Fruit fly (Drosophila melanogaster) whole organism, embryonic: ENCODE data around the gene aru.

Source experiments
- Abd-B ChIP-seq: fragments of 200-800 bp; sonication (Bioruptor generic); optimal IDR thresholded peaks from 2 replicates; lab custom pipeline; 2018; ENCODE audit warnings: missing biosample characterization, mild to moderate bottlenecking, missing genetic modification characterization, moderate library complexity
- CG12236 ChIP-seq: fragments of 200-800 bp; sonication (Bioruptor generic); optimal IDR thresholded peaks from 2 replicates; lab custom pipeline; 2016; ENCODE audit warnings: missing biosample characterization, missing genetic modification characterization
- CG15601 ChIP-seq: fragments of 200-800 bp; sonication (Bioruptor generic); optimal IDR thresholded peaks from 3 replicates; lab custom pipeline; 2019; ENCODE audit warnings: missing biosample characterization, mild to moderate bottlenecking, missing genetic modification characterization, moderate library complexity
- CG1602 ChIP-seq: fragments of 200-800 bp; sonication (Bioruptor generic); optimal IDR thresholded peaks from 3 replicates; lab custom pipeline; 2016; ENCODE audit warnings: missing biosample characterization, missing genetic modification characterization
- CG16779 ChIP-seq: fragments of 200-800 bp; sonication (Bioruptor generic); IDR thresholded peaks from 2 replicates; pipeline ENCODE4 v1.3.6; 2022; ENCODE audit warnings: missing biosample characterization, missing genetic modification characterization
- CG17359 ChIP-seq: fragments of 200-800 bp; sonication (Bioruptor generic); optimal IDR thresholded peaks from 3 replicates; lab custom pipeline; 2018; ENCODE audit warnings: missing biosample characterization, mild to moderate bottlenecking, missing genetic modification characterization, moderate library complexity
- CG2120 ChIP-seq: fragments of 200-800 bp; sonication (Bioruptor generic); optimal IDR thresholded peaks from 3 replicates; lab custom pipeline; 2016; ENCODE audit warnings: missing biosample characterization, missing genetic modification characterization
- CG3065 ChIP-seq: fragments of 200-800 bp; sonication (Bioruptor generic); optimal IDR thresholded peaks from 2 replicates; lab custom pipeline; 2016; ENCODE audit warnings: missing biosample characterization, missing genetic modification characterization
- CG33557 ChIP-seq: fragments of 200-800 bp; sonication (Bioruptor generic); optimal IDR thresholded peaks from 2 replicates; lab custom pipeline; 2019; ENCODE audit warnings: missing biosample characterization, mild to moderate bottlenecking, missing genetic modification characterization, moderate library complexity
- CG34376 ChIP-seq: fragments of 200-800 bp; sonication (Bioruptor generic); optimal IDR thresholded peaks from 2 replicates; lab custom pipeline; 2018; ENCODE audit warnings: missing biosample characterization, mild to moderate bottlenecking, missing genetic modification characterization
- CG4360 ChIP-seq: fragments of 200-800 bp; sonication (Bioruptor generic); IDR thresholded peaks from 2 replicates; pipeline ENCODE4 v1.3.6; 2022; ENCODE audit warnings: missing biosample characterization, missing genetic modification characterization
- CG5180 ChIP-seq: fragments of 200-800 bp; sonication (Bioruptor generic); optimal IDR thresholded peaks from 3 replicates; lab custom pipeline; 2017; ENCODE audit warnings: missing biosample characterization, missing genetic modification characterization, mild to moderate bottlenecking, moderate library complexity, missing genetic modification reagents
- CG5953 ChIP-seq: fragments of 200-800 bp; sonication (Bioruptor generic); IDR thresholded peaks from 2 replicates; pipeline ENCODE4 v1.3.6; 2022; ENCODE audit warnings: missing biosample characterization, missing genetic modification characterization
- CG6175 ChIP-seq: fragments of 200-800 bp; sonication (Bioruptor generic); IDR thresholded peaks from 3 replicates; pipeline ENCODE4 v1.3.6; 2022; ENCODE audit warnings: missing biosample characterization, missing genetic modification characterization
- CG6683 ChIP-seq: fragments of 200-800 bp; sonication (Bioruptor generic); optimal IDR thresholded peaks from 2 replicates; lab custom pipeline; 2017; ENCODE audit warnings: missing biosample characterization, mild to moderate bottlenecking, missing genetic modification characterization, missing genetic modification reagents
- CG7987 ChIP-seq: fragments of 200-800 bp; sonication (Bioruptor generic); optimal IDR thresholded peaks from 2 replicates; lab custom pipeline; 2018; ENCODE audit warnings: missing biosample characterization, mild to moderate bottlenecking, missing genetic modification characterization, moderate library complexity
- CG8281 ChIP-seq: fragments of 200-800 bp; sonication (Bioruptor generic); optimal IDR thresholded peaks from 2 replicates; lab custom pipeline; 2018; ENCODE audit warnings: missing biosample characterization, mild to moderate bottlenecking, missing genetic modification characterization, moderate library complexity
- CG9797 ChIP-seq: fragments of 200-800 bp; sonication (Bioruptor generic); optimal IDR thresholded peaks from 3 replicates; lab custom pipeline; 2018; ENCODE audit warnings: missing biosample characterization, mild to moderate bottlenecking, missing genetic modification characterization
- CTCF ChIP-seq: fragments of 200-800 bp; sonication (Bioruptor generic); optimal IDR thresholded peaks from 2 replicates; lab custom pipeline; 2017; ENCODE audit warnings: missing biosample characterization, mild to moderate bottlenecking, missing genetic modification characterization, moderate library complexity
- CkIIα-i1 ChIP-seq: fragments of 200-800 bp; sonication (Bioruptor generic); IDR thresholded peaks from 2 replicates; pipeline ENCODE4 v1.3.6; 2022; ENCODE audit warnings: missing biosample characterization, missing genetic modification characterization
- Dip2 ChIP-seq: fragments of 200-800 bp; sonication (Bioruptor generic); IDR thresholded peaks from 2 replicates; pipeline ENCODE4 v1.3.6; 2022; ENCODE audit warnings: missing biosample characterization, missing genetic modification characterization
- Dip3 ChIP-seq: fragments of 200-800 bp; sonication (Bioruptor generic); optimal IDR thresholded peaks from 3 replicates; lab custom pipeline; 2016; ENCODE audit warnings: missing biosample characterization, missing genetic modification characterization
- HLH3B ChIP-seq: fragments of 200-800 bp; sonication (Bioruptor generic); IDR thresholded peaks from 2 replicates; pipeline ENCODE4 v1.3.6; 2022; ENCODE audit warnings: missing biosample characterization, missing genetic modification characterization
- Hr51 ChIP-seq, 2 experiments: fragments of 200-800 bp; sonication (Bioruptor generic); optimal IDR thresholded peaks; 2 replicates in 1 of 2; 3 replicates in 1 of 2; lab custom pipeline; 2016 to 2018; ENCODE audit warnings: missing biosample characterization in 2 of 2, missing genetic modification characterization in 2 of 2, mild to moderate bottlenecking in 1 of 2, moderate library complexity in 1 of 2
- Hr78 ChIP-seq, 2 experiments: fragments of 200-800 bp in 1 of 2; fragments of >200 bp in 1 of 2; sonication (Bioruptor generic) in 1 of 2; optimal IDR thresholded peaks; 2 replicates each; lab custom pipeline; 2017 to 2019; ENCODE audit warnings: missing biosample characterization in 2 of 2, missing genetic modification characterization in 2 of 2, mild to moderate bottlenecking in 1 of 2, moderate library complexity in 1 of 2
- MBD-R2 ChIP-seq: fragments of 200-800 bp; sonication (Bioruptor generic); IDR thresholded peaks from 2 replicates; pipeline ENCODE4 v1.3.6; 2022; ENCODE audit warnings: missing biosample characterization, missing genetic modification characterization
- NC2α ChIP-seq: fragments of 200-800 bp; sonication (Bioruptor generic); optimal IDR thresholded peaks from 2 replicates; lab custom pipeline; 2016; ENCODE audit warnings: missing biosample characterization, missing genetic modification characterization
- Neu2 ChIP-seq: fragments of 200-800 bp; sonication (Bioruptor generic); optimal IDR thresholded peaks from 3 replicates; lab custom pipeline; 2016; ENCODE audit warnings: missing biosample characterization, missing genetic modification characterization, borderline replicate concordance
- Ravus ChIP-seq: fragments of 200-800 bp; sonication (Bioruptor generic); IDR thresholded peaks from 2 replicates; pipeline ENCODE4 v1.3.6; 2022; ENCODE audit warnings: missing biosample characterization, missing genetic modification characterization
- Scr ChIP-seq: fragments of 200-800 bp; sonication (Bioruptor generic); IDR thresholded peaks from 2 replicates; pipeline ENCODE4 v1.3.6; 2022; ENCODE audit warnings: missing biosample characterization, missing genetic modification characterization; ENCODE audit not compliant: partially characterized antibody
- Six4 ChIP-seq: fragments of 200-800 bp; sonication (Bioruptor generic); optimal IDR thresholded peaks from 2 replicates; lab custom pipeline; 2016; ENCODE audit warnings: missing biosample characterization, missing genetic modification characterization
- TFAM ChIP-seq: fragments of 200-800 bp; sonication (Bioruptor generic); optimal IDR thresholded peaks from 2 replicates; lab custom pipeline; 2017; ENCODE audit warnings: missing biosample characterization, missing genetic modification characterization, inconsistent platforms
- Vsx1 ChIP-seq: fragments of 200-800 bp; sonication (Bioruptor generic); optimal IDR thresholded peaks from 2 replicates; lab custom pipeline; 2017; ENCODE audit warnings: missing biosample characterization, mild to moderate bottlenecking, missing genetic modification characterization, missing genetic modification reagents
- Xbp1 ChIP-seq: fragments of 200-800 bp; sonication (Bioruptor generic); optimal IDR thresholded peaks from 3 replicates; lab custom pipeline; 2016; ENCODE audit warnings: missing biosample characterization, mild to moderate bottlenecking, missing genetic modification characterization
- ab ChIP-seq: fragments of 200-800 bp; sonication (Bioruptor generic); optimal IDR thresholded peaks from 2 replicates; lab custom pipeline; 2016; ENCODE audit warnings: missing biosample characterization, missing genetic modification characterization
- al ChIP-seq: fragments of 200-800 bp; sonication (Bioruptor generic); IDR thresholded peaks from 2 replicates; pipeline ENCODE4 v1.3.6; 2022; ENCODE audit warnings: missing biosample characterization, missing genetic modification characterization
- ap ChIP-seq: fragments of 200-800 bp; sonication (Bioruptor generic); IDR thresholded peaks from 2 replicates; pipeline ENCODE4 v1.3.6; 2022; ENCODE audit warnings: missing biosample characterization, missing genetic modification characterization
- btn ChIP-seq: fragments of 200-800 bp; sonication (Bioruptor generic); optimal IDR thresholded peaks from 2 replicates; lab custom pipeline; 2016; ENCODE audit warnings: missing biosample characterization, missing genetic modification characterization
- crc ChIP-seq: fragments of 200-800 bp; sonication (Bioruptor generic); optimal IDR thresholded peaks from 2 replicates; lab custom pipeline; 2016; ENCODE audit warnings: missing biosample characterization, missing genetic modification characterization
- crol ChIP-seq: fragments of 200-800 bp; sonication (Bioruptor generic); IDR thresholded peaks from 2 replicates; pipeline ENCODE4 v1.3.6; 2022; ENCODE audit warnings: missing biosample characterization, missing genetic modification characterization
- fru ChIP-seq: fragments of >200 bp; optimal IDR thresholded peaks from 2 replicates; lab custom pipeline; 2017
- gt ChIP-seq: fragments of 200-800 bp; sonication (Bioruptor generic); IDR thresholded peaks from 2 replicates; pipeline ENCODE4 v1.3.6; 2022; ENCODE audit warnings: missing biosample characterization, missing genetic modification characterization
- h ChIP-seq: fragments of >200 bp; optimal IDR thresholded peaks from 2 replicates; lab custom pipeline; 2017
- ind ChIP-seq: fragments of 200-800 bp; sonication (Bioruptor generic); optimal IDR thresholded peaks from 3 replicates; lab custom pipeline; 2016; ENCODE audit warnings: missing biosample characterization, missing genetic modification characterization
- mam ChIP-seq: fragments of 200-800 bp; sonication (Bioruptor generic); optimal IDR thresholded peaks from 3 replicates; lab custom pipeline; 2016; ENCODE audit warnings: missing biosample characterization, missing genetic modification characterization
- odd ChIP-seq: fragments of 200-800 bp; sonication (Bioruptor generic); optimal IDR thresholded peaks from 2 replicates; lab custom pipeline; 2017; ENCODE audit warnings: missing biosample characterization, mild to moderate bottlenecking, missing genetic modification characterization
- phol ChIP-seq: fragments of 200-800 bp; sonication (Bioruptor generic); optimal IDR thresholded peaks from 3 replicates; lab custom pipeline; 2018; ENCODE audit warnings: missing biosample characterization, mild to moderate bottlenecking, missing genetic modification characterization, moderate library complexity
- pros ChIP-seq: fragments of 200-800 bp; sonication (Bioruptor generic); optimal IDR thresholded peaks from 3 replicates; lab custom pipeline; 2019; ENCODE audit warnings: missing biosample characterization, mild to moderate bottlenecking, missing genetic modification characterization, moderate library complexity
- so ChIP-seq: fragments of 200-800 bp; sonication (Bioruptor generic); IDR thresholded peaks from 3 replicates; pipeline ENCODE4 v1.3.6; 2022; ENCODE audit warnings: missing biosample characterization, missing genetic modification characterization
- tna ChIP-seq: fragments of 200-800 bp; sonication (Bioruptor generic); IDR thresholded peaks from 2 replicates; pipeline ENCODE4 v1.3.6; 2022; ENCODE audit warnings: missing biosample characterization, missing genetic modification characterization; ENCODE audit not compliant: partially characterized antibody
- ttk ChIP-seq: fragments of 200-800 bp; sonication (Bioruptor generic); IDR thresholded peaks from 2 replicates; pipeline ENCODE4 v2.1.2; 2022; ENCODE audit warnings: missing biosample characterization, missing genetic modification characterization
- vfl ChIP-seq: fragments of 200-800 bp; sonication (Bioruptor generic); optimal IDR thresholded peaks from 2 replicates; lab custom pipeline; 2016; ENCODE audit warnings: missing biosample characterization, missing genetic modification characterization
- yki ChIP-seq: fragments of >200 bp; optimal IDR thresholded peaks from 3 replicates; lab custom pipeline; 2018

aru gene

dm6 chr2L:865851-866250 is 2.3 kb downstream of the aru start (continued):
- TF ChIP-seq ap (GFP tag; lab: Robert Waterston, UW), result peak; percentile 95
- TF ChIP-seq odd (GFP tag; lab: Kevin White, UChicago), result peak; percentile 93
- peak; percentile 97 for TF ChIP-seq Xbp1 (GFP tag; lab: Kevin White, UChicago)
- TF ChIP-seq Vsx1 (GFP tag; lab: Kevin White, UChicago), result peak; percentile 88
- peak; percentile 92 for TF ChIP-seq CG15601 (tag; lab: Kevin White, UChicago)
- peak; percentile 87 for TF ChIP-seq CG5180
- no peak for TF ChIP-seq h
- no peak for TF ChIP-seq Scr
- TF ChIP-seq Six4 (GFP tag; lab: Kevin White, UChicago), result peak; percentile 94
- peak; percentile 98 for TF ChIP-seq CG17359 (tag; lab: Kevin White, UChicago)
- TF ChIP-seq fru, result no peak
- TF ChIP-seq CG6175 (GFP tag; lab: Robert Waterston, UW), result peak; percentile 89
- TF ChIP-seq CG4360, result peak; percentile 78
- TF ChIP-seq Abd-B (GFP tag; lab: Kevin White, UChicago), result peak; percentile 88
- peak; percentile 92 for TF ChIP-seq CG7987
- peak; percentile 96 for TF ChIP-seq so (GFP tag; lab: Robert Waterston, UW)
- TF ChIP-seq al (GFP tag; lab: Robert Waterston, UW), result peak; percentile 89
- peak; percentile 81 for TF ChIP-seq gt
- peak; percentile 86 for TF ChIP-seq CG12236
- peak in 1 of 2 experiments; percentile 94 for TF ChIP-seq Hr78 (GFP tag; optimal IDR thresholded peaks at IDR 0.05; lab: Kevin White, UChicago)
- TF ChIP-seq CkIIα-i1, result peak; percentile 65
- peak; percentile 97 for TF ChIP-seq CG2120 (GFP tag; lab: Kevin White, UChicago)
- no peak for TF ChIP-seq tna (GFP tag; lab: Robert Waterston, UW)
- TF ChIP-seq ind, result peak; percentile 97
- TF ChIP-seq CG33557 (GFP tag; lab: Kevin White, UChicago), result peak; percentile 86
- TF ChIP-seq CG34376 (GFP tag; lab: Kevin White, UChicago), result peak; percentile 84
- TF ChIP-seq TFAM (GFP tag; lab: Kevin White, UChicago), result peak; percentile 85
- TF ChIP-seq Dip2 (GFP tag; lab: Robert Waterston, UW), result peak; percentile 63
- peak; percentile 92 for TF ChIP-seq Ravus (GFP tag; lab: Robert Waterston, UW)
- TF ChIP-seq CG9797 (GFP tag; lab: Kevin White, UChicago), result peak; percentile 48
- peak; percentile 92 for TF ChIP-seq CG8281 (tag; lab: Kevin White, UChicago)
- peak; percentile 95 for TF ChIP-seq vfl (GFP tag; lab: Kevin White, UChicago)
- TF ChIP-seq ttk (GFP tag; lab: Robert Waterston, UW), result peak; percentile 97
- TF ChIP-seq NC2α (GFP tag; lab: Kevin White, UChicago), result peak; percentile 86
- peak; percentile 94 for TF ChIP-seq crc
- TF ChIP-seq CTCF (GFP tag; lab: Kevin White, UChicago), result peak; percentile 64
- TF ChIP-seq Dip3 (GFP tag; lab: Kevin White, UChicago), result peak; percentile 96
- peak; percentile 91 for TF ChIP-seq MBD-R2
- peak; percentile 95 for TF ChIP-seq HLH3B (GFP tag; lab: Robert Waterston, UW)
- TF ChIP-seq CG3065, result peak; percentile 86
- TF ChIP-seq CG16779 (GFP tag; lab: Robert Waterston, UW), result peak; percentile 95
- peak; percentile 88 for TF ChIP-seq CG6683 (GFP tag; lab: Kevin White, UChicago)
- TF ChIP-seq ab (GFP tag; lab: Kevin White, UChicago), result peak; percentile 90
- TF ChIP-seq pros (GFP tag; lab: Kevin White, UChicago), result peak; percentile 49
- TF ChIP-seq CG1602 (GFP tag; lab: Kevin White, UChicago), result peak; percentile 94
- TF ChIP-seq Neu2, result peak; percentile 63
- peak; percentile 94 to 97 for TF ChIP-seq Hr51 (GFP tag; optimal IDR thresholded peaks at IDR 0.05; lab: Kevin White, UChicago)
- TF ChIP-seq yki (lab: Kevin White, UChicago), result no peak
- TF ChIP-seq CG5953 (GFP tag; lab: Robert Waterston, UW), result peak; percentile 95
- peak; percentile 95 for TF ChIP-seq phol
- peak; percentile 92 for TF ChIP-seq btn (GFP tag; lab: Kevin White, UChicago)
- peak; percentile 87 for TF ChIP-seq crol (GFP tag; lab: Robert Waterston, UW)
- TF ChIP-seq mam (GFP tag; lab: Kevin White, UChicago), result peak; percentile 96
